Fruit fly (Drosophila melanogaster) whole organism, embryonic: ENCODE data around the gene CG31275.

ENCODE experiments used
- Bdp1 ChIP-seq: fragments of 200-800 bp; sonication (Bioruptor generic); optimal IDR thresholded peaks from 3 replicates; lab custom pipeline; 2016; ENCODE audit warnings: missing biosample characterization, missing genetic modification characterization
- Bgb ChIP-seq: fragments of 200-800 bp; sonication (Bioruptor generic); IDR thresholded peaks from 2 replicates; pipeline ENCODE4 v1.3.6; 2022; ENCODE audit warnings: missing biosample characterization, missing genetic modification characterization; ENCODE audit not compliant: partially characterized antibody
- Blimp-1 ChIP-seq: fragments of 200-800 bp; sonication (Bioruptor generic); optimal IDR thresholded peaks from 3 replicates; lab custom pipeline; 2018; ENCODE audit warnings: missing biosample characterization, missing genetic modification characterization, mild to moderate bottlenecking, moderate library complexity, missing genetic modification reagents
- Bteb2 ChIP-seq: fragments of 200-800 bp; sonication (Bioruptor generic); optimal IDR thresholded peaks from 2 replicates; lab custom pipeline; 2016; ENCODE audit warnings: missing biosample characterization, missing genetic modification characterization
- CG10147 ChIP-seq: fragments of 200-800 bp; sonication (Bioruptor generic); optimal IDR thresholded peaks from 2 replicates; lab custom pipeline; 2019; ENCODE audit warnings: missing biosample characterization, mild to moderate bottlenecking, missing genetic modification characterization, moderate library complexity
- CG10543 ChIP-seq: fragments of 200-800 bp; sonication (Bioruptor generic); optimal IDR thresholded peaks from 3 replicates; lab custom pipeline; 2017; ENCODE audit warnings: missing biosample characterization, mild to moderate bottlenecking, missing genetic modification characterization, moderate library complexity
- CG1233 ChIP-seq: fragments of 200-800 bp; sonication (Bioruptor generic); optimal IDR thresholded peaks from 4 replicates; lab custom pipeline; 2018; ENCODE audit warnings: missing biosample characterization, mild to moderate bottlenecking, missing genetic modification characterization
- CG1792 ChIP-seq: fragments of 200-800 bp; sonication (Bioruptor generic); optimal IDR thresholded peaks from 2 replicates; lab custom pipeline; 2016; ENCODE audit warnings: missing biosample characterization, missing genetic modification characterization
- CG2712 ChIP-seq: fragments of 200-800 bp; optimal IDR thresholded peaks from 3 replicates; lab custom pipeline; 2019; ENCODE audit warnings: missing biosample characterization, mild to moderate bottlenecking, missing genetic modification characterization, moderate library complexity
- CG31441 ChIP-seq: fragments of 200-800 bp; sonication (Bioruptor generic); IDR thresholded peaks from 2 replicates; pipeline ENCODE4 v1.3.6; 2022; ENCODE audit warnings: missing biosample characterization, missing genetic modification characterization
- CG32772 ChIP-seq: fragments of 200-800 bp; sonication (Bioruptor generic); IDR thresholded peaks from 2 replicates; pipeline ENCODE4 v1.3.6; 2022; ENCODE audit warnings: missing biosample characterization, missing genetic modification characterization
- CG3838 ChIP-seq: fragments of 200-800 bp; sonication (Bioruptor generic); optimal IDR thresholded peaks from 3 replicates; lab custom pipeline; 2016; ENCODE audit warnings: missing biosample characterization, missing genetic modification characterization
- CG4707 ChIP-seq: fragments of 200-800 bp; sonication (Bioruptor generic); optimal IDR thresholded peaks from 2 replicates; lab custom pipeline; 2018; ENCODE audit warnings: missing biosample characterization, mild to moderate bottlenecking, missing genetic modification characterization, moderate library complexity
- CG6683 ChIP-seq: fragments of 200-800 bp; sonication (Bioruptor generic); optimal IDR thresholded peaks from 2 replicates; lab custom pipeline; 2017; ENCODE audit warnings: missing biosample characterization, mild to moderate bottlenecking, missing genetic modification characterization, missing genetic modification reagents
- CG7963 ChIP-seq: fragments of 200-800 bp; sonication (Bioruptor generic); IDR thresholded peaks from 3 replicates; pipeline ENCODE4 v1.3.6; 2022; ENCODE audit warnings: missing biosample characterization, missing genetic modification characterization; ENCODE audit not compliant: partially characterized antibody
- CG8924 ChIP-seq: fragments of 200-800 bp; optimal IDR thresholded peaks from 3 replicates; lab custom pipeline; 2019; ENCODE audit warnings: missing biosample characterization, mild to moderate bottlenecking, missing genetic modification characterization, moderate library complexity
- CG9609 ChIP-seq: fragments of 200-800 bp; sonication (Bioruptor generic); optimal IDR thresholded peaks from 3 replicates; lab custom pipeline; 2016; ENCODE audit warnings: missing biosample characterization, missing genetic modification characterization
- CG9797 ChIP-seq: fragments of 200-800 bp; sonication (Bioruptor generic); optimal IDR thresholded peaks from 3 replicates; lab custom pipeline; 2018; ENCODE audit warnings: missing biosample characterization, mild to moderate bottlenecking, missing genetic modification characterization
- Dfd ChIP-seq, 2 experiments: fragments of >200 bp; optimal IDR thresholded peaks; 2 replicates each; lab custom pipeline; 2017; ENCODE audit warnings: missing biosample characterization in 2 of 2, missing genetic modification characterization in 2 of 2
- Doc3 ChIP-seq: fragments of 200-800 bp; sonication (Bioruptor generic); IDR thresholded peaks from 3 replicates; pipeline ENCODE4 v1.3.6; 2022; ENCODE audit warnings: missing biosample characterization, missing genetic modification characterization; ENCODE audit not compliant: partially characterized antibody
- E2f1 ChIP-seq: fragments of 200-800 bp; sonication (Bioruptor generic); IDR thresholded peaks from 2 replicates; pipeline ENCODE4 v1.3.6; 2022; ENCODE audit warnings: missing biosample characterization, missing genetic modification characterization
- Elba2 ChIP-seq: fragments of 200-800 bp; sonication (Bioruptor generic); optimal IDR thresholded peaks from 3 replicates; lab custom pipeline; 2016; ENCODE audit warnings: missing biosample characterization, missing genetic modification characterization
- Lim3 ChIP-seq: fragments of 200-800 bp; sonication (Bioruptor generic); IDR thresholded peaks from 2 replicates; pipeline ENCODE4 v1.3.6; 2022; ENCODE audit warnings: missing biosample characterization, missing genetic modification characterization
- MESR4 ChIP-seq: fragments of 200-800 bp; sonication (Bioruptor generic); optimal IDR thresholded peaks from 2 replicates; lab custom pipeline; 2018; ENCODE audit warnings: missing biosample characterization, mild to moderate bottlenecking, missing genetic modification characterization, moderate library complexity
- Med ChIP-seq: fragments of 200-800 bp; sonication (Bioruptor generic); peaks from one replicate; lab custom pipeline; 2016; ENCODE audit warnings: missing biosample characterization, missing genetic modification characterization, mild to moderate bottlenecking, inconsistent platforms, moderate library complexity
- PHDP ChIP-seq: fragments of 200-800 bp; sonication (Bioruptor generic); optimal IDR thresholded peaks from 3 replicates; lab custom pipeline; 2018; ENCODE audit warnings: missing biosample characterization, mild to moderate bottlenecking, missing genetic modification characterization, moderate library complexity
- Pdp1 ChIP-seq, 2 experiments: fragments of 200-800 bp; sonication (Bioruptor generic); optimal IDR thresholded peaks; 3 replicates each; lab custom pipeline; 2016; ENCODE audit warnings: missing biosample characterization in 2 of 2, missing genetic modification characterization in 2 of 2, mild to moderate bottlenecking in 1 of 2, moderate library complexity in 1 of 2
- Rfx ChIP-seq: fragments of 200-800 bp; sonication (Bioruptor generic); IDR thresholded peaks from 2 replicates; pipeline ENCODE4 v1.3.6; 2022; ENCODE audit warnings: missing biosample characterization, missing genetic modification characterization
- Taf1 ChIP-seq: fragments of 200-800 bp; sonication (Bioruptor generic); IDR thresholded peaks from 2 replicates; pipeline ENCODE4 v1.3.6; 2022; ENCODE audit warnings: missing biosample characterization, missing genetic modification characterization
- Usf ChIP-seq: fragments of 200-800 bp; sonication (Bioruptor generic); optimal IDR thresholded peaks from 2 replicates; lab custom pipeline; 2017; ENCODE audit warnings: missing genotype, missing biosample characterization, missing genetic modification characterization
- al ChIP-seq: fragments of 200-800 bp; sonication (Bioruptor generic); IDR thresholded peaks from 2 replicates; pipeline ENCODE4 v1.3.6; 2022; ENCODE audit warnings: missing biosample characterization, missing genetic modification characterization
- bab2 ChIP-seq: fragments of 200-800 bp; sonication (Bioruptor generic); optimal IDR thresholded peaks from 2 replicates; lab custom pipeline; 2016; ENCODE audit warnings: missing biosample characterization, missing genetic modification characterization
- bowl ChIP-seq: fragments of 200-800 bp; sonication (Bioruptor generic); IDR thresholded peaks from 2 replicates; pipeline ENCODE4 v1.3.6; 2022; ENCODE audit warnings: missing biosample characterization, missing genetic modification characterization
- chn ChIP-seq: fragments of 200-800 bp; sonication (Bioruptor generic); optimal IDR thresholded peaks from 2 replicates; lab custom pipeline; 2016; ENCODE audit warnings: missing biosample characterization, missing genetic modification characterization
- dan ChIP-seq: fragments of 200-800 bp; sonication (Bioruptor generic); IDR thresholded peaks from 2 replicates; pipeline ENCODE4 v1.3.6; 2022; ENCODE audit warnings: missing biosample characterization, missing genetic modification characterization
- dysf ChIP-seq: fragments of 200-800 bp; sonication (Bioruptor generic); IDR thresholded peaks from 3 replicates; pipeline ENCODE4 v1.3.6; 2022; ENCODE audit warnings: missing biosample characterization, missing genetic modification characterization
- gsb ChIP-seq: fragments of 200-800 bp; sonication (Bioruptor generic); IDR thresholded peaks from 2 replicates; pipeline ENCODE4 v1.3.6; 2022; ENCODE audit warnings: missing biosample characterization, missing genetic modification characterization
- hkb ChIP-seq, 2 experiments: fragments of 200-800 bp in 1 of 2; fragments of >200 bp in 1 of 2; sonication (Bioruptor generic) in 1 of 2; IDR thresholded peaks in 1 of 2; optimal IDR thresholded peaks in 1 of 2; 2 replicates each; pipeline versions ENCODE4 v1.3.6 to Lab custom; 2017 to 2022; ENCODE audit warnings: missing biosample characterization in 1 of 2, missing genetic modification characterization in 1 of 2
- insv ChIP-seq, 2 experiments: fragments of 200-800 bp; sonication (Bioruptor generic); optimal IDR thresholded peaks; 3 replicates each; lab custom pipeline; 2016 to 2018; ENCODE audit warnings: missing biosample characterization in 2 of 2, missing genetic modification characterization in 2 of 2
- lab ChIP-seq: fragments of 200-800 bp; sonication (Bioruptor generic); optimal IDR thresholded peaks from 3 replicates; lab custom pipeline; 2017; ENCODE audit warnings: missing biosample characterization, missing genetic modification characterization, mild to moderate bottlenecking, moderate library complexity, missing genetic modification reagents
- lmd ChIP-seq: fragments of 200-800 bp; sonication (Bioruptor generic); IDR thresholded peaks from 2 replicates; pipeline ENCODE4 v1.3.6; 2022; ENCODE audit warnings: missing biosample characterization, missing genetic modification characterization
- lola ChIP-seq, 3 experiments: fragments of >200 bp in 2 of 3; fragments of 200-800 bp in 1 of 3; sonication (Bioruptor generic) in 1 of 3; optimal IDR thresholded peaks; 2 replicates each; lab custom pipeline; 2017 to 2019; ENCODE audit warnings: missing biosample characterization in 3 of 3, missing genetic modification characterization in 3 of 3, mild to moderate bottlenecking in 1 of 3, moderate library complexity in 1 of 3
- nmo ChIP-seq: fragments of 200-800 bp; sonication (Bioruptor generic); optimal IDR thresholded peaks from 2 replicates; lab custom pipeline; 2018; ENCODE audit warnings: missing biosample characterization, mild to moderate bottlenecking, missing genetic modification characterization, moderate library complexity
- org-1 ChIP-seq: fragments of 200-800 bp; sonication (Bioruptor generic); optimal IDR thresholded peaks from 2 replicates; lab custom pipeline; 2017; ENCODE audit warnings: missing biosample characterization, missing genetic modification characterization
- pfk ChIP-seq: fragments of 200-800 bp; sonication (Bioruptor generic); optimal IDR thresholded peaks from 2 replicates; lab custom pipeline; 2018; ENCODE audit warnings: missing biosample characterization, mild to moderate bottlenecking, missing genetic modification characterization, moderate library complexity
- pita ChIP-seq: fragments of 200-800 bp; sonication (Bioruptor generic); optimal IDR thresholded peaks from 2 replicates; lab custom pipeline; 2017; ENCODE audit warnings: missing biosample characterization, mild to moderate bottlenecking, missing genetic modification characterization
- rib ChIP-seq: fragments of 200-800 bp; sonication (Bioruptor generic); IDR thresholded peaks from 2 replicates; pipeline ENCODE4 v1.3.6; 2022; ENCODE audit warnings: missing biosample characterization, missing genetic modification characterization
- ro ChIP-seq: fragments of 200-800 bp; sonication (Bioruptor generic); IDR thresholded peaks from 2 replicates; pipeline ENCODE4 v1.3.6; 2022; ENCODE audit warnings: missing biosample characterization, missing genetic modification characterization
- tin ChIP-seq: fragments of 200-800 bp; sonication (Bioruptor generic); optimal IDR thresholded peaks from 3 replicates; lab custom pipeline; 2016; ENCODE audit warnings: missing biosample characterization, missing genetic modification characterization
- yki ChIP-seq: fragments of >200 bp; optimal IDR thresholded peaks from 3 replicates; lab custom pipeline; 2018
- zfh1 ChIP-seq: fragments of 200-800 bp; sonication (Bioruptor generic); IDR thresholded peaks from 3 replicates; pipeline ENCODE4 v1.3.6; 2022; ENCODE audit warnings: missing biosample characterization, missing genetic modification characterization

Gene CG31275

dm6 chr3R:16704226-16704625 lies 46.9 kb downstream of the CG31275 start (continued):
- TF ChIP-seq pfk (GFP tag; lab: Kevin White, UChicago) (no peak), CG10543 (no peak), Bdp1 (GFP tag; lab: Kevin White, UChicago) (peak; percentile 20), Blimp-1 (GFP tag; lab: Kevin White, UChicago) (no peak), rib (GFP tag; lab: Robert Waterston, UW) (no peak), Usf (GFP tag; lab: Kevin White, UChicago) (no peak), hkb (optimal IDR thresholded peaks at IDR 0.05; lab: Kevin White, UChicago) (no peak), hkb (GFP tag; IDR thresholded peaks at IDR 0.05; lab: Robert Waterston, UW) (no peak), Elba2 (GFP tag; lab: Kevin White, UChicago) (no peak), dysf (GFP tag; lab: Robert Waterston, UW) (peak; percentile 68), CG4707 (GFP tag; lab: Kevin White, UChicago) (no peak), CG1233 (GFP tag; lab: Kevin White, UChicago) (no peak), bab2 (GFP tag; lab: Kevin White, UChicago) (peak; percentile 59), Taf1 (GFP tag; lab: Robert Waterston, UW) (0 out of 2 replicates have a peak, but pooled peaks have one; percentile 11), chn (GFP tag; lab: Kevin White, UChicago) (no peak), ro (GFP tag; lab: Robert Waterston, UW) (no peak), al (GFP tag; lab: Robert Waterston, UW) (no peak), CG10147 (GFP tag; lab: Kevin White, UChicago) (no peak), MESR4 (GFP tag; lab: Kevin White, UChicago) (no peak), CG8924 (tag; lab: Kevin White, UChicago) (no peak), CG32772 (GFP tag; lab: Robert Waterston, UW) (no peak), zfh1 (GFP tag; lab: Robert Waterston, UW) (peak; percentile 61; the same call in 2 of the 3 replicates), CG9797 (no peak), nmo (GFP tag; lab: Kevin White, UChicago) (peak; percentile 27), Bteb2 (peak; percentile 25), E2f1 (GFP tag; lab: Robert Waterston, UW) (no peak; the same call in 1 of the 2 replicates), lmd (GFP tag; lab: Robert Waterston, UW) (peak; percentile 59), pita (GFP tag; lab: Kevin White, UChicago) (no peak), dan (GFP tag; lab: Robert Waterston, UW) (no peak), lola (GFP tag; optimal IDR thresholded peaks at IDR 0.05; lab: Kevin White, UChicago) (peak in 1 of 3 experiments; percentile 25), insv (GFP tag; optimal IDR thresholded peaks at IDR 0.05; lab: Kevin White, UChicago) (no peak), Rfx (GFP tag; lab: Robert Waterston, UW) (peak; percentile 73), org-1 (no peak), yki (lab: Kevin White, UChicago) (no peak), CG31441 (peak; percentile 23; the same call in 1 of the 2 replicates), CG2712 (tag; lab: Kevin White, UChicago) (peak; percentile 28), CG3838 (peak; percentile 12), Pdp1 (GFP tag; optimal IDR thresholded peaks at IDR 0.05; lab: Kevin White, UChicago) (peak; percentile 12 to 27), CG6683 (GFP tag; lab: Kevin White, UChicago) (no peak), Dfd (GFP tag; optimal IDR thresholded peaks at IDR 0.05; lab: Kevin White, UChicago) (no peak), Doc3 (no peak), CG1792 (GFP tag; lab: Kevin White, UChicago) (no peak), tin (peak; percentile 26), CG7963 (GFP tag; lab: Robert Waterston, UW) (no peak), CG9609 (no peak), bowl (GFP tag; lab: Robert Waterston, UW) (no peak), gsb (GFP tag; lab: Robert Waterston, UW) (no peak; the same call in 1 of the 2 replicates), PHDP (tag; lab: Kevin White, UChicago) (peak; percentile 4), Med (GFP tag; lab: Kevin White, UChicago) (peak; percentile 90), lab (GFP tag; lab: Kevin White, UChicago) (peak; percentile 61), Bgb (GFP tag; lab: Robert Waterston, UW) (no peak), Lim3 (no peak)
